Worm (Caenorhabditis elegans) whole organism, mixed stage, embryonic: Measurements from ENCODE around the gene wrt-6.

Experiments
- ceh-43 ChIP-seq: fragments of 200-800 bp; sonication (Bioruptor generic); optimal IDR thresholded peaks from 2 replicates; lab custom pipeline; 2018; ENCODE audit warnings: mild to moderate bottlenecking, missing genetic modification characterization, moderate library complexity, missing compliant biosample characterization
- snpc-4 ChIP-seq: fragments of 150-350 bp; optimal IDR thresholded peaks from 2 replicates; lab custom pipeline; 2014; ENCODE audit warnings: missing biosample characterization, missing genetic modification characterization
- ztf-11 ChIP-seq: fragments of 150-350 bp; optimal IDR thresholded peaks from 2 replicates; lab custom pipeline; 2014; ENCODE audit warnings: missing biosample characterization, missing genetic modification characterization

DNA sequence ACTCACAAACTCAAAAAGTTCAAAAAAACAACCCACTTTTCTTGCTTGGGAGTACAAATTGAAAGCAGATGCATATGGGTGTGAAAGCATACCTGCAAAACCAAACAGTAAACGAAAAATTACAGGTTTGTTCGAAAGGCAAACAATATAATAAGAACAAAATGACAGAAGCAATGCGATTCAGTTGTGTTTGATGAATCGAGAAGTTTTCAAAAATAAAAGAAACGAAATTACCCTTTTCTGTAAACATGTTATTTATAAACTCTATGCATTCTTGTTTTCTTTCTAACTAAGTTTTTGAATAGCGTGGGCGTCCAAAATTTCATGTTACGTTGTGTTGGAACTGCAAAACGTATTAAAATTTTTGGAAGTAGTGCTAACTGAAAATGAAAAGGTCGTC lies 28.9 kb downstream of the wrt-6 start, which contains the start of gene sox-4:
- TF ChIP-seq snpc-4 (tag; lab: Kevin White, UChicago) (no peak), ztf-11 (no peak), ceh-43 (GFP tag; lab: Kevin White, UChicago) (no peak)
